Worm (Caenorhabditis elegans) whole organism, mixed stage, embryonic: ENCODE results near the gene irld-50.

Source experiments
- nhr-12 ChIP-seq: fragments of 150-350 bp; optimal IDR thresholded peaks from 2 replicates; lab custom pipeline; 2014; ENCODE audit warnings: missing biosample characterization, missing genetic modification characterization
- pha-4 ChIP-seq: fragments of 150-350 bp; optimal IDR thresholded peaks from 2 replicates; lab custom pipeline; 2018; ENCODE audit warnings: missing biosample characterization, missing genetic modification reagents, missing genetic modification characterization
- snpc-4 ChIP-seq: fragments of 150-350 bp; optimal IDR thresholded peaks from 2 replicates; lab custom pipeline; 2014; ENCODE audit warnings: missing biosample characterization, missing genetic modification characterization
- unc-39 ChIP-seq: fragments of 150-350 bp; optimal IDR thresholded peaks from 2 replicates; lab custom pipeline; 2014; ENCODE audit warnings: missing biosample characterization, missing genetic modification characterization
- unc-62 ChIP-seq: fragments of 150-350 bp; optimal IDR thresholded peaks from 2 replicates; lab custom pipeline; 2014; ENCODE audit warnings: missing biosample characterization, missing genetic modification reagents, missing genetic modification characterization

- TF ChIP-seq snpc-4 (tag; lab: Kevin White, UChicago) (no peak), unc-62 (GFP tag; lab: Kevin White, UChicago) (no peak), nhr-12 (tag; lab: Kevin White, UChicago) (no peak), pha-4 (tag; lab: Kevin White, UChicago) (no peak), unc-39 (tag; lab: Kevin White, UChicago) (no peak)
These were observed 24.6 kb downstream of the irld-50 start, which contains the start of the genes ncap-1 and Y110A2AR.1 for ce11 chrII:2919074-2919857.
